Fruit fly (Drosophila melanogaster) whole organism, wandering third instar larva: ENCODE data around the gene tey.
A peak's percentile ranks its signal among the peaks of the same experiment; 100 is the strongest.

Source experiments
- Abd-B ChIP-seq: fragments of >200 bp; optimal IDR thresholded peaks from 2 replicates; lab custom pipeline; 2017; ENCODE audit warnings: missing biosample characterization, missing genetic modification characterization
- CG32264 ChIP-seq: fragments of 200-800 bp; sonication (Bioruptor generic); optimal IDR thresholded peaks from 2 replicates; lab custom pipeline; 2016; ENCODE audit warnings: missing biosample characterization, missing genetic modification characterization
- CG9705 ChIP-seq: fragments of 200-800 bp; sonication (Bioruptor generic); optimal IDR thresholded peaks from 2 replicates; lab custom pipeline; 2018; ENCODE audit warnings: missing biosample characterization, mild to moderate bottlenecking, missing genetic modification characterization
- CrebA ChIP-seq: fragments of 200-800 bp; sonication (Bioruptor generic); optimal IDR thresholded peaks from 2 replicates; lab custom pipeline; 2016; ENCODE audit warnings: missing biosample characterization, mild to moderate bottlenecking, missing genetic modification characterization, borderline replicate concordance
- Dfd ChIP-seq: fragments of >200 bp; optimal IDR thresholded peaks from 2 replicates; lab custom pipeline; 2017; ENCODE audit warnings: missing biosample characterization, missing genetic modification characterization
- Dif ChIP-seq: fragments of 200-275, 200-300 bp; sonication (Bioruptor generic); optimal IDR thresholded peaks from 2 replicates; lab custom pipeline; 2018; ENCODE audit warnings: missing biosample characterization, missing genetic modification characterization; ENCODE audit not compliant: partially characterized antibody
- GATAd ChIP-seq: sonication (Bioruptor generic); optimal IDR thresholded peaks from 2 replicates; lab custom pipeline; 2016; ENCODE audit warnings: missing biosample characterization, missing genetic modification characterization
- HLH106 ChIP-seq: fragments of 200-800 bp; optimal IDR thresholded peaks from 3 replicates; lab custom pipeline; 2019; ENCODE audit warnings: missing biosample characterization, mild to moderate bottlenecking, missing genetic modification characterization, moderate library complexity
- Hnf4 ChIP-seq: fragments of 200-800 bp; sonication (Bioruptor generic); optimal IDR thresholded peaks from 2 replicates; lab custom pipeline; 2016; ENCODE audit warnings: missing biosample characterization, mild to moderate bottlenecking, missing genetic modification characterization
- Hr78 ChIP-seq: fragments of >200 bp; optimal IDR thresholded peaks from 2 replicates; lab custom pipeline; 2017; ENCODE audit warnings: missing biosample characterization, missing genetic modification characterization
- Hr83 ChIP-seq: fragments of 200-300 bp; sonication (Bioruptor generic); optimal IDR thresholded peaks from 2 replicates; lab custom pipeline; 2016; ENCODE audit warnings: missing biosample characterization, mild to moderate bottlenecking, missing genetic modification characterization, moderate library complexity; ENCODE audit not compliant: poor library complexity, severe bottlenecking
- Jra ChIP-seq: sonication (Bioruptor generic); optimal IDR thresholded peaks from 2 replicates; lab custom pipeline; 2016; ENCODE audit warnings: missing biosample characterization, missing genetic modification characterization
- Mio ChIP-seq: sonication (Bioruptor generic); optimal IDR thresholded peaks from 2 replicates; lab custom pipeline; 2016; ENCODE audit warnings: missing biosample characterization, missing genetic modification characterization
- Myc ChIP-seq: fragments of >200 bp; optimal IDR thresholded peaks from 2 replicates; lab custom pipeline; 2017
- N ChIP-seq: fragments of >200 bp; optimal IDR thresholded peaks from 2 replicates; lab custom pipeline; 2018; ENCODE audit warnings: missing biosample characterization, missing external identifiers, missing genetic modification characterization
- OdsH ChIP-seq: fragments of 200-800 bp; sonication (Bioruptor generic); optimal IDR thresholded peaks from 2 replicates; lab custom pipeline; 2016; ENCODE audit warnings: missing biosample characterization, mild to moderate bottlenecking, missing genetic modification characterization
- Rel ChIP-seq, 2 experiments: fragments of 200-800 bp; sonication (Bioruptor generic) in 1 of 2; optimal IDR thresholded peaks; 2 replicates in 1 of 2; 3 replicates in 1 of 2; lab custom pipeline; 2016 to 2019; ENCODE audit warnings: mild to moderate bottlenecking in 2 of 2, missing biosample characterization in 2 of 2, missing genetic modification characterization in 2 of 2, moderate library complexity in 1 of 2
- Sp1 ChIP-seq: fragments of 200-800 bp; sonication (Bioruptor generic); optimal IDR thresholded peaks from 3 replicates; lab custom pipeline; 2019; ENCODE audit warnings: missing biosample characterization, mild to moderate bottlenecking, missing genetic modification characterization, moderate library complexity
- Vsx2 ChIP-seq: fragments of 200-300, 225-300 bp; sonication (Bioruptor generic); optimal IDR thresholded peaks from 2 replicates; lab custom pipeline; 2018; ENCODE audit warnings: missing biosample characterization, missing genetic modification characterization; ENCODE audit not compliant: partially characterized antibody
- br ChIP-seq: fragments of 200-800 bp; sonication (Bioruptor generic); optimal IDR thresholded peaks from 2 replicates; lab custom pipeline; 2016; ENCODE audit warnings: missing biosample characterization, missing genetic modification characterization
- brk ChIP-seq: fragments of 200-800 bp; sonication (Bioruptor generic); optimal IDR thresholded peaks from 2 replicates; lab custom pipeline; 2016; ENCODE audit warnings: missing biosample characterization, mild to moderate bottlenecking, missing genetic modification characterization
- dl ChIP-seq, 2 experiments: fragments of 175-275, 200-275 bp in 1 of 2; fragments of 200-275 bp in 1 of 2; sonication (Bioruptor generic); optimal IDR thresholded peaks; lab custom pipeline; 2018; ENCODE audit warnings: mild to moderate bottlenecking in 2 of 2, missing biosample characterization in 2 of 2, missing genetic modification characterization in 2 of 2, moderate library complexity in 2 of 2; ENCODE audit not compliant: partially characterized antibody in 2 of 2, insufficient read depth in 1 of 2
- dmrt93B ChIP-seq: fragments of 200-800 bp; sonication (Bioruptor generic); optimal IDR thresholded peaks from 2 replicates; lab custom pipeline; 2018; ENCODE audit warnings: missing biosample characterization, mild to moderate bottlenecking, missing genetic modification characterization
- dsf ChIP-seq: sonication (Bioruptor generic); optimal IDR thresholded peaks from 2 replicates; lab custom pipeline; 2016; ENCODE audit warnings: missing biosample characterization, missing genetic modification characterization, borderline replicate concordance
- ey ChIP-seq: fragments of 200-800 bp; sonication (Bioruptor generic); optimal IDR thresholded peaks from 2 replicates; lab custom pipeline; 2016; ENCODE audit warnings: missing biosample characterization, missing genetic modification characterization
- foxo ChIP-seq, 2 experiments: fragments of 200-800 bp; sonication (Bioruptor generic); optimal IDR thresholded peaks; 2 replicates in 1 of 2; 3 replicates in 1 of 2; lab custom pipeline; 2016 to 2017; ENCODE audit warnings: missing biosample characterization in 2 of 2, missing genetic modification characterization in 2 of 2
- fru ChIP-seq: fragments of 200-800 bp; sonication (Bioruptor generic); optimal IDR thresholded peaks from 3 replicates; lab custom pipeline; 2016; ENCODE audit warnings: missing biosample characterization, mild to moderate bottlenecking, missing genetic modification characterization
- h ChIP-seq: fragments of 200-800 bp; sonication (Bioruptor generic); optimal IDR thresholded peaks from 3 replicates; lab custom pipeline; 2016; ENCODE audit warnings: missing biosample characterization, mild to moderate bottlenecking, missing genetic modification characterization
- jim ChIP-seq: fragments of 175-275, 200-325 bp; sonication (Bioruptor generic); optimal IDR thresholded peaks from 2 replicates; lab custom pipeline; 2016; ENCODE audit warnings: missing biosample characterization, mild to moderate bottlenecking, missing genetic modification characterization
- lola ChIP-seq: fragments of >200 bp; optimal IDR thresholded peaks from 2 replicates; lab custom pipeline; 2017; ENCODE audit warnings: missing biosample characterization, missing genetic modification characterization
- pan ChIP-seq: fragments of >200 bp; optimal IDR thresholded peaks from 2 replicates; lab custom pipeline; 2017
- psq ChIP-seq: fragments of 200-800 bp; sonication (Bioruptor generic); optimal IDR thresholded peaks from 3 replicates; lab custom pipeline; 2017; ENCODE audit warnings: missing biosample characterization, mild to moderate bottlenecking, missing genetic modification characterization, moderate library complexity
- rgr ChIP-seq: fragments of 200-800 bp; sonication (Bioruptor generic); optimal IDR thresholded peaks from 3 replicates; lab custom pipeline; 2016; ENCODE audit warnings: missing biosample characterization, mild to moderate bottlenecking, missing genetic modification characterization
- sage ChIP-seq: fragments of 200-800 bp; sonication (Bioruptor generic); optimal IDR thresholded peaks from 2 replicates; lab custom pipeline; 2016; ENCODE audit warnings: missing biosample characterization, mild to moderate bottlenecking, missing genetic modification characterization
- sv ChIP-seq: fragments of 200-800 bp; sonication (Bioruptor generic); optimal IDR thresholded peaks from 3 replicates; lab custom pipeline; 2016; ENCODE audit warnings: missing biosample characterization, missing genetic modification characterization
- tai ChIP-seq: sonication (Bioruptor generic); optimal IDR thresholded peaks from 2 replicates; lab custom pipeline; 2016; ENCODE audit warnings: missing biosample characterization, missing genetic modification characterization
- usp ChIP-seq: fragments of >200 bp; optimal IDR thresholded peaks from 2 replicates; lab custom pipeline; 2017; ENCODE audit warnings: missing biosample characterization, missing genetic modification characterization
- woc ChIP-seq: sonication (Bioruptor generic); optimal IDR thresholded peaks from 2 replicates; lab custom pipeline; 2016; ENCODE audit warnings: missing biosample characterization, mild to moderate bottlenecking, missing genetic modification characterization

tey gene

DNA sequence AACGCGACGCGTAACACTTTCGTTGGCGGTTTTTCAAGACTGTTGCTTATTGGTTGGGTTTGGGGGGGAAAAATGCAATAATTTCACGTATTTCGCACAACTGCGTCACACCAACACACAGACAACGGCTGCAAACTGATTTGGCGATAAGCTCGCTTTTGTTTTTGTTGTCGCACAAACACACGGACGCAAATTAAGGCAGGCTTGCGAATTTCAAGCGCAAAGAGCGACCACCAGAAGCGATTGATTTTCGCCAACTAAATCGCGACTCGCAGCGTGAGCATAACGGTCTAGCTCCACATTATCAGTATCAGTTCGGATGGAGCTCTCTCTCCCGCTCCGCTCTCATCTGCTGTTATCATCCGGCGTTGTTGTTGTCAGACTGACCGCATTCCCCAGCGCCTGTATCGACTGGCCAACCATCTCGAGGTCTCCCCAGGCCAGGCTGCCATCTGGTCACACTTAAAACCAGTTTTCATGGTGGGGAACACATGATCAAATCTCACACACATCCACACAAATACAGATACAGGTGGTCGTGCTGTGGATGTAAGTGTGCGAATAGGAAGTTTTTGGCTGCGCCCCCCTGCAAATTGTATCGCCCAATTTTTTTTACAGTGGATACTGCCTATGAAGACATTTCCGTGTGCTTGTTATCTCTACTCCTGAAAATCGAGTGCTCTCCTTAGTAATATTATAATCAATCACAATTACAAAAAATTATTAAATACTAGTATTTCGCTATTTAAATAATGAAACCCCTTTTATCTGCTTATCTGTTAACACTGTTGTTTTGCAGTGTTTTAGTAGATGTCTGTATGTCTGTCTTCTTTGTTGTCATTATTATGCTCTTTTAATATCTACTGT, 30.9 kb downstream of the tey start:
- TF ChIP-seq woc (GFP tag; lab: Kevin White, UChicago) (peak; percentile 50), Sp1 (GFP tag; lab: Kevin White, UChicago) (peak; percentile 52), Vsx2 (GFP tag; lab: Kevin White, UChicago) (peak; percentile 67), br (peak; percentile 44), usp (no peak), h (GFP tag; lab: Kevin White, UChicago) (peak; percentile 83), GATAd (GFP tag; lab: Kevin White, UChicago) (peak; percentile 68), sv (GFP tag; lab: Kevin White, UChicago) (peak; percentile 70), ey (peak; percentile 72), N (GFP tag; lab: Kevin White, UChicago) (peak; percentile 3), Abd-B (GFP tag; lab: Kevin White, UChicago) (no peak), sage (GFP tag; lab: Kevin White, UChicago) (peak; percentile 54), Myc (lab: Kevin White, UChicago) (no peak), tai (GFP tag; lab: Kevin White, UChicago) (no peak), Dif (GFP tag; lab: Kevin White, UChicago) (peak; percentile 89), lola (no peak), CG32264 (GFP tag; lab: Kevin White, UChicago) (no peak), Mio (GFP tag; lab: Kevin White, UChicago) (no peak), Hr78 (GFP tag; lab: Kevin White, UChicago) (no peak), jim (GFP tag; lab: Kevin White, UChicago) (no peak), CG9705 (GFP tag; lab: Kevin White, UChicago) (no peak), Hnf4 (GFP tag; lab: Kevin White, UChicago) (peak; percentile 46), Rel (GFP tag; optimal IDR thresholded peaks at IDR 0.05; lab: Kevin White, UChicago) (no peak), Rel (tag; optimal IDR thresholded peaks at IDR 0.05; lab: Kevin White, UChicago) (peak; percentile 96), dsf (GFP tag; lab: Kevin White, UChicago) (no peak), OdsH (GFP tag; lab: Kevin White, UChicago) (peak; percentile 65), fru (GFP tag; lab: Kevin White, UChicago) (peak; percentile 59), brk (GFP tag; lab: Kevin White, UChicago) (peak; percentile 48), Hr83 (GFP tag; lab: Kevin White, UChicago) (peak; percentile 4), psq (peak; percentile 60), HLH106 (tag; lab: Kevin White, UChicago) (peak; percentile 71), rgr (GFP tag; lab: Kevin White, UChicago) (peak; percentile 73), Dfd (GFP tag; lab: Kevin White, UChicago) (no peak), pan (no peak), dmrt93B (GFP tag; lab: Kevin White, UChicago) (peak; percentile 52), foxo (GFP tag; optimal IDR thresholded peaks at IDR 0.05; lab: Kevin White, UChicago) (peak in 1 of 2 experiments; percentile 61), CrebA (peak; percentile 51), dl (GFP tag; optimal IDR thresholded peaks at IDR 0.05; lab: Kevin White, UChicago; ENCODE audit: insufficient read depth in 1 of 2, partially characterized antibody in 2 of 2) (peak; percentile 88 to 91), Jra (GFP tag; lab: Kevin White, UChicago) (no peak)

DNA sequence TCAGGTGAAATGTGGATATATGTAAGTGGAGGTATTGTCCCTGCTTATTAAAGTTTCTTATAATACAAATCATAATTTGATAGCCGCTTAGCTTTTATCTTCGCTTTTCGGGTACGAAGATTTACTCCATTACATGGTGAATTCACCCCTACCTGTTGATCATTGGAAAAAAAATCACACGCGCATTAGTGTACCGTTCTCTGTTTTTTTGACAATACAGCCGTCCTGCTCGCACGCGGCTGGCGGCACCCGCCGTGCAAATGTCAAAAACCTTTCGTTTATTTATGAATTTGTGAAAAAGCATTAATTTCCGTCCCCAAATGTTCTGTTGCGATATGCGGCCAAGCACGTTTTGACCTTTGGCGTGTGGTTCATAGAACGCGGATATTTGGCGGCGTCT, 32.0 kb downstream of the tey start:
- no peak for TF ChIP-seq usp
- TF ChIP-seq Rel (GFP tag; optimal IDR thresholded peaks at IDR 0.05; lab: Kevin White, UChicago), result no peak
- peak; percentile 81 for TF ChIP-seq Rel (tag; optimal IDR thresholded peaks at IDR 0.05; lab: Kevin White, UChicago)
- TF ChIP-seq h (GFP tag; lab: Kevin White, UChicago), result no peak
- TF ChIP-seq, all 38 proteins: peak for 1
